Worm (Caenorhabditis elegans) whole organism, L4/young adult: ENCODE results near the gene ech-2.

ENCODE experiments used
- W03F9.2 ChIP-seq: fragments of 150-350 bp; optimal IDR thresholded peaks from 2 replicates; lab custom pipeline; 2014; ENCODE audit warnings: missing biosample characterization, missing genetic modification characterization
- dao-5 ChIP-seq: sonication (generic microtip); optimal IDR thresholded peaks from 2 replicates; lab custom pipeline; 2016; ENCODE audit warnings: missing genotype, missing genetic modification characterization, moderate library complexity, missing compliant biosample characterization
- him-1 ChIP-seq: sonication (generic microtip); optimal IDR thresholded peaks from 2 replicates; lab custom pipeline; 2016; ENCODE audit warnings: missing genotype, missing genetic modification reagents, missing genetic modification characterization, missing compliant biosample characterization

DNA sequence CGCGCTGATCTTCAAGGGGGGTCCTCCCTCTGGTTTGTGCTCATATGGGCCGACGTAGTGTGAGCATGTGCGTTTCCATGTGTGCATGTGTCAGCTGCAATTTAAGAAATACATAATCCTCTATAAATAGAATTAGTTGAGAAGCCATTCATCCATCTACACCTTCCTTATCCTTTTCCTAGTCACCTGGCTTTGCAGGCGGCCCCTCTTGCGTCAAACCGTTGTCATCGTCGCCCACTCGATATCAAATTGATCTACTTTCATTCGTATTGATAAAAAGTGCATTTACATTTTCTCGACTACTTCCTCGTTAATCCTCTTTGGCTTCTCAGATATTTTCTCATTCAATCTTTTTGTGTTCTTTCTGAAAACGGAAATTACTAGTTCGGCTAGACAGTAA, 44.1 kb downstream of the ech-2 start:
- TF ChIP-seq him-1 (no peak), W03F9.2 (tag; lab: Kevin White, UChicago) (no peak), dao-5 (no peak)
